Worm (Caenorhabditis elegans) whole organism, L1 larva: Measurements from ENCODE around the gene str-206.

Source experiments
- C04F5.9 ChIP-seq: sonication (generic microtip); optimal IDR thresholded peaks from 2 replicates; lab custom pipeline; 2016; ENCODE audit warnings: missing genetic modification characterization, missing compliant biosample characterization
- F16B12.6 ChIP-seq: fragments of 150-350 bp; optimal IDR thresholded peaks from 2 replicates; lab custom pipeline; 2014; ENCODE audit warnings: missing biosample characterization, missing genetic modification characterization
- aha-1 ChIP-seq: fragments of 150-350 bp; optimal IDR thresholded peaks from 2 replicates; lab custom pipeline; 2014; ENCODE audit warnings: missing biosample characterization, missing genetic modification characterization
- ama-1 ChIP-seq: fragments of 150-350 bp; optimal IDR thresholded peaks from 2 replicates; lab custom pipeline; 2014
- ceh-63 ChIP-seq: fragments of 200-800 bp; sonication (Bioruptor generic); optimal IDR thresholded peaks from 2 replicates; lab custom pipeline; 2018; ENCODE audit warnings: mild to moderate bottlenecking, missing genetic modification characterization, missing compliant biosample characterization
- ceh-8 ChIP-seq: fragments of 200-800 bp; sonication (Bioruptor generic); optimal IDR thresholded peaks from 2 replicates; lab custom pipeline; 2018; ENCODE audit warnings: mild to moderate bottlenecking, missing genetic modification characterization, moderate library complexity, missing compliant biosample characterization
- ceh-82 ChIP-seq, 3 experiments: fragments of 150-350 bp in 1 of 3; sonication (generic microtip) in 2 of 3; optimal IDR thresholded peaks; 2 replicates each; lab custom pipeline; 2014 to 2017; ENCODE audit warnings: missing biosample characterization in 3 of 3, missing genetic modification characterization in 3 of 3
- ceh-88 ChIP-seq: fragments of 200-800 bp; sonication (Bioruptor generic); IDR thresholded peaks from 2 replicates; pipeline ENCODE4 v1.3.6; 2022; ENCODE audit warnings: missing genetic modification characterization, missing compliant biosample characterization
- ceh-90 ChIP-seq: sonication (generic microtip); optimal IDR thresholded peaks from 2 replicates; lab custom pipeline; 2016; ENCODE audit warnings: missing genetic modification characterization, missing compliant biosample characterization
- ces-1 ChIP-seq: fragments of 150-350 bp; optimal IDR thresholded peaks from 2 replicates; lab custom pipeline; 2014; ENCODE audit warnings: missing biosample characterization, missing genetic modification reagents, missing genetic modification characterization
- dsc-1 ChIP-seq: sonication (generic microtip); optimal IDR thresholded peaks from 2 replicates; lab custom pipeline; 2016; ENCODE audit warnings: mild to moderate bottlenecking, missing genetic modification characterization, missing compliant biosample characterization
- egl-13 ChIP-seq: sonication (generic microtip); optimal IDR thresholded peaks from 2 replicates; lab custom pipeline; 2016; ENCODE audit warnings: missing genotype, missing genetic modification reagents, missing genetic modification characterization, missing compliant biosample characterization
- egl-27 ChIP-seq, 2 experiments: fragments of 150-350 bp in 1 of 2; sonication (generic microtip); optimal IDR thresholded peaks; 3 replicates each; lab custom pipeline; 2017 to 2018; ENCODE audit warnings: missing biosample characterization in 2 of 2, missing genetic modification characterization in 2 of 2, missing genetic modification reagents in 2 of 2
- elt-3 ChIP-seq, 6 experiments: fragments of 150-350 bp in 1 of 6; sonication (generic microtip); optimal IDR thresholded peaks; 2 replicates each; lab custom pipeline; 2017 to 2018; ENCODE audit warnings: missing biosample characterization in 6 of 6, missing genetic modification characterization in 6 of 6, inconsistent platforms in 1 of 6
- ets-5 ChIP-seq: fragments of 200-800 bp; sonication (Bioruptor generic); IDR thresholded peaks from 2 replicates; pipeline ENCODE4 v1.3.6; 2022; ENCODE audit warnings: missing genetic modification characterization, missing compliant biosample characterization
- fkh-4 ChIP-seq: sonication (generic microtip); optimal IDR thresholded peaks from 2 replicates; lab custom pipeline; 2016; ENCODE audit warnings: missing compliant biosample characterization, missing genetic modification characterization, borderline replicate concordance
- fkh-8 ChIP-seq: sonication (generic microtip); optimal IDR thresholded peaks from 2 replicates; lab custom pipeline; 2016; ENCODE audit warnings: mild to moderate bottlenecking, missing genetic modification characterization, missing compliant biosample characterization
- grh-1 ChIP-seq: fragments of 200-800 bp; sonication (Bioruptor generic); IDR thresholded peaks from 2 replicates; pipeline ENCODE4 v1.3.6; 2022; ENCODE audit warnings: missing genetic modification reagents, missing genetic modification characterization, missing compliant biosample characterization
- hpl-2 ChIP-seq: fragments of 150-350 bp; optimal IDR thresholded peaks from 2 replicates; lab custom pipeline; 2014; ENCODE audit warnings: missing biosample characterization, missing genetic modification reagents, missing genetic modification characterization
- lin-13 ChIP-seq: fragments of 150-350 bp; optimal IDR thresholded peaks from 2 replicates; lab custom pipeline; 2014; ENCODE audit warnings: missing biosample characterization, missing genetic modification reagents, missing genetic modification characterization
- lin-15B ChIP-seq: fragments of 150-350 bp; sonication (generic microtip); optimal IDR thresholded peaks from 3 replicates; lab custom pipeline; 2014; ENCODE audit warnings: missing biosample characterization, missing genetic modification characterization
- lin-39 ChIP-seq: fragments of 150-350 bp; optimal IDR thresholded peaks from 2 replicates; lab custom pipeline; 2014; ENCODE audit warnings: missing biosample characterization, missing genetic modification reagents, missing genetic modification characterization
- lir-3 ChIP-seq: sonication (generic microtip); optimal IDR thresholded peaks from 2 replicates; lab custom pipeline; 2016; ENCODE audit warnings: mild to moderate bottlenecking, missing genetic modification characterization, moderate library complexity, missing compliant biosample characterization; ENCODE audit not compliant: poor library complexity
- mab-9 ChIP-seq: fragments of 200-800 bp; sonication (Bioruptor generic); IDR thresholded peaks from 2 replicates; pipeline ENCODE4 v1.3.6; 2022; ENCODE audit warnings: missing genetic modification reagents, missing genetic modification characterization, missing compliant biosample characterization
- mdl-1 ChIP-seq, 2 experiments: fragments of 150-350 bp; optimal IDR thresholded peaks; 2 replicates each; lab custom pipeline; 2014 to 2017; ENCODE audit warnings: missing biosample characterization in 2 of 2, missing genetic modification characterization in 2 of 2, inconsistent platforms in 1 of 2
- mef-2 ChIP-seq: fragments of 150-350 bp; optimal IDR thresholded peaks from 2 replicates; lab custom pipeline; 2014; ENCODE audit warnings: missing biosample characterization, missing genetic modification characterization
- mep-1 ChIP-seq: fragments of 150-350 bp; optimal IDR thresholded peaks from 2 replicates; lab custom pipeline; 2014; ENCODE audit warnings: missing biosample characterization, missing genetic modification characterization
- nhr-11 ChIP-seq: fragments of 150-350 bp; optimal IDR thresholded peaks from 2 replicates; lab custom pipeline; 2014; ENCODE audit warnings: missing biosample characterization, missing genetic modification characterization
- nhr-12 ChIP-seq: sonication (generic microtip); optimal IDR thresholded peaks from 2 replicates; lab custom pipeline; 2017; ENCODE audit warnings: missing biosample characterization, missing genetic modification characterization
- nhr-20 ChIP-seq: sonication (generic microtip); optimal IDR thresholded peaks from 2 replicates; lab custom pipeline; 2016; ENCODE audit warnings: mild to moderate bottlenecking, missing genetic modification characterization, missing compliant biosample characterization
- nhr-237 ChIP-seq: fragments of 150-350 bp; optimal IDR thresholded peaks from 2 replicates; lab custom pipeline; 2014; ENCODE audit warnings: missing biosample characterization, missing genetic modification characterization
- nhr-28 ChIP-seq: fragments of 150-350 bp; optimal IDR thresholded peaks from 2 replicates; lab custom pipeline; 2014; ENCODE audit warnings: missing biosample characterization, missing genetic modification characterization
- nhr-71 ChIP-seq: sonication (generic microtip); optimal IDR thresholded peaks from 2 replicates; lab custom pipeline; 2016; ENCODE audit warnings: mild to moderate bottlenecking, missing genetic modification characterization, moderate library complexity, missing compliant biosample characterization
- nhr-77 ChIP-seq: fragments of 150-350 bp; optimal IDR thresholded peaks from 2 replicates; lab custom pipeline; 2014; ENCODE audit warnings: missing biosample characterization, missing genetic modification characterization
- nhr-84 ChIP-seq: sonication (generic microtip); optimal IDR thresholded peaks from 2 replicates; lab custom pipeline; 2017; ENCODE audit warnings: missing biosample characterization, missing genetic modification characterization
- nhr-85 ChIP-seq: sonication (generic microtip); peaks from one replicate; lab custom pipeline; 2016; ENCODE audit warnings: missing genetic modification characterization, inconsistent platforms, missing compliant biosample characterization
- nhr-90 ChIP-seq: sonication (generic microtip); optimal IDR thresholded peaks from 2 replicates; lab custom pipeline; 2016; ENCODE audit warnings: mild to moderate bottlenecking, missing genetic modification characterization, missing compliant biosample characterization; ENCODE audit not compliant: poor library complexity
- pag-3 ChIP-seq: sonication (generic microtip); optimal IDR thresholded peaks from 2 replicates; lab custom pipeline; 2017; ENCODE audit warnings: missing genetic modification characterization, mild to moderate bottlenecking, missing compliant biosample characterization, antibody characterized with exemption, borderline replicate concordance; ENCODE audit not compliant: insufficient read depth
- rnt-1 ChIP-seq: sonication (generic microtip); optimal IDR thresholded peaks from 2 replicates; lab custom pipeline; 2016; ENCODE audit warnings: mild to moderate bottlenecking, missing genetic modification characterization, moderate library complexity, missing compliant biosample characterization
- snu-23 ChIP-seq: sonication (generic microtip); optimal IDR thresholded peaks from 2 replicates; lab custom pipeline; 2016; ENCODE audit warnings: missing genetic modification characterization, missing compliant biosample characterization
- sox-4 ChIP-seq: sonication (generic microtip); optimal IDR thresholded peaks from 2 replicates; lab custom pipeline; 2016; ENCODE audit warnings: missing genetic modification characterization, missing compliant biosample characterization
- sptf-1 ChIP-seq: fragments of 150-350 bp; optimal IDR thresholded peaks from 2 replicates; lab custom pipeline; 2014; ENCODE audit warnings: missing biosample characterization, missing genetic modification characterization
- sup-37 ChIP-seq: fragments of 200-800 bp; sonication (Bioruptor generic); optimal IDR thresholded peaks from 2 replicates; lab custom pipeline; 2018; ENCODE audit warnings: mild to moderate bottlenecking, missing genetic modification characterization, missing compliant biosample characterization
- unc-30 ChIP-seq: sonication (generic microtip); optimal IDR thresholded peaks from 2 replicates; lab custom pipeline; 2017; ENCODE audit warnings: missing biosample characterization, missing genetic modification characterization
- unc-86 ChIP-seq: sonication (generic microtip); optimal IDR thresholded peaks from 2 replicates; lab custom pipeline; 2016; ENCODE audit warnings: missing genetic modification characterization, missing compliant biosample characterization
- unc-98 ChIP-seq: fragments of 200-800 bp; sonication (Bioruptor generic); IDR thresholded peaks from 2 replicates; pipeline ENCODE4 v1.3.6; 2022; ENCODE audit warnings: missing genetic modification characterization, missing compliant biosample characterization
- vab-15 ChIP-seq: sonication (generic microtip); optimal IDR thresholded peaks from 2 replicates; lab custom pipeline; 2017; ENCODE audit warnings: missing genotype, mild to moderate bottlenecking, missing genetic modification characterization, missing compliant biosample characterization
- xbp-1 ChIP-seq: sonication (generic microtip); optimal IDR thresholded peaks from 2 replicates; lab custom pipeline; 2016; ENCODE audit warnings: missing genetic modification characterization, missing compliant biosample characterization
- zag-1 ChIP-seq: fragments of 150-350 bp; optimal IDR thresholded peaks from 2 replicates; lab custom pipeline; 2014; ENCODE audit warnings: missing biosample characterization, missing genetic modification characterization

The str-206 gene

ce11 chrV:6228400-6228895 is 10.5 kb downstream of the str-206 start (continued):
- TF ChIP-seq elt-3 (tag; optimal IDR thresholded peaks at IDR 0.05; lab: Kevin White, UChicago), result peak in 2 of 6 experiments; percentile 11 to 46
- no peak for TF ChIP-seq nhr-84
- TF ChIP-seq zag-1 (tag; lab: Kevin White, UChicago), result peak; percentile 33
- TF ChIP-seq ces-1 (GFP tag; lab: Kevin White, UChicago), result no peak
- no peak for TF ChIP-seq unc-30 (tag; lab: Kevin White, UChicago)
- TF ChIP-seq nhr-20 (tag; lab: Kevin White, UChicago), result peak; percentile 61
- peak; percentile 11 for TF ChIP-seq nhr-90 (tag; lab: Kevin White, UChicago)
- TF ChIP-seq mdl-1 (tag; optimal IDR thresholded peaks at IDR 0.05; lab: Kevin White, UChicago), result no peak
- TF ChIP-seq vab-15 (tag; lab: Kevin White, UChicago), result no peak
- TF ChIP-seq nhr-11 (tag; lab: Kevin White, UChicago), result peak; percentile 20
- peak; percentile 61 for TF ChIP-seq snu-23 (GFP tag; lab: Kevin White, UChicago)
- no peak for TF ChIP-seq fkh-4 (tag; lab: Kevin White, UChicago)
- TF ChIP-seq grh-1 (GFP tag; lab: Robert Waterston, UW), result peak; percentile 52; the same call in 1 of the 2 replicates
- no peak for TF ChIP-seq sox-4 (tag; lab: Kevin White, UChicago)
- TF ChIP-seq ama-1 (lab: Kevin White, UChicago), result peak; percentile 88
- no peak for TF ChIP-seq ceh-8
- TF ChIP-seq fkh-8 (tag; lab: Kevin White, UChicago), result no peak
- no peak for TF ChIP-seq F16B12.6 (tag; lab: Kevin White, UChicago)
- no peak for TF ChIP-seq unc-98 (GFP tag; lab: Robert Waterston, UW)
- no peak for TF ChIP-seq sptf-1 (tag; lab: Kevin White, UChicago)
- TF ChIP-seq lir-3, result no peak
- no peak for TF ChIP-seq nhr-12 (tag; lab: Kevin White, UChicago)
- TF ChIP-seq lin-13, result no peak
- peak; percentile 78 for TF ChIP-seq nhr-71 (tag; lab: Kevin White, UChicago)
- no peak for TF ChIP-seq nhr-237 (tag; lab: Kevin White, UChicago)
- TF ChIP-seq nhr-28 (tag; lab: Kevin White, UChicago), result no peak
- TF ChIP-seq rnt-1 (tag; lab: Kevin White, UChicago), result peak; percentile 36
- TF ChIP-seq ceh-63 (GFP tag; lab: Kevin White, UChicago), result no peak
- TF ChIP-seq xbp-1 (tag; lab: Kevin White, UChicago), result peak; percentile 19
- TF ChIP-seq mab-9 (GFP tag; lab: Robert Waterston, UW), result peak; percentile 46; the same call in 1 of the 2 replicates
- peak; percentile 66 for TF ChIP-seq pag-3 (tag; lab: Kevin White, UChicago)

ce11 chrV:6228920-6229456 is 11.1 kb downstream of the str-206 start:
- peak; percentile 5 for TF ChIP-seq lin-15B (tag; lab: Kevin White, UChicago)
- no peak for TF ChIP-seq nhr-77
- TF ChIP-seq ceh-90 (tag; lab: Kevin White, UChicago), result no peak
- peak; percentile 44 for TF ChIP-seq ama-1 (lab: Kevin White, UChicago)
- TF ChIP-seq xbp-1 (tag; lab: Kevin White, UChicago), result no peak
- no peak for TF ChIP-seq ces-1 (GFP tag; lab: Kevin White, UChicago)
- no peak for TF ChIP-seq fkh-4 (tag; lab: Kevin White, UChicago)
- TF ChIP-seq grh-1 (GFP tag; lab: Robert Waterston, UW), result no peak; the same call in 1 of the 2 replicates
- TF ChIP-seq C04F5.9, result no peak
- TF ChIP-seq fkh-8 (tag; lab: Kevin White, UChicago), result peak; percentile 91
- peak; percentile 70 for TF ChIP-seq dsc-1 (tag; lab: Kevin White, UChicago)
- no peak for TF ChIP-seq lin-39 (tag; lab: Kevin White, UChicago)
- TF ChIP-seq egl-27 (tag; optimal IDR thresholded peaks at IDR 0.05; lab: Kevin White, UChicago), result no peak
- no peak for TF ChIP-seq snu-23 (GFP tag; lab: Kevin White, UChicago)
- no peak for TF ChIP-seq ceh-8
- peak; percentile 54 for TF ChIP-seq mef-2 (tag; lab: Kevin White, UChicago)
- no peak for TF ChIP-seq sup-37 (GFP tag; lab: Kevin White, UChicago)
- no peak for TF ChIP-seq mab-9 (GFP tag; lab: Robert Waterston, UW)
- TF ChIP-seq nhr-71 (tag; lab: Kevin White, UChicago), result no peak
- peak in 1 of 3 experiments; percentile 4 for TF ChIP-seq ceh-82 (tag; optimal IDR thresholded peaks at IDR 0.05; lab: Kevin White, UChicago)
- no peak for TF ChIP-seq hpl-2 (GFP tag; lab: Kevin White, UChicago)
- peak; percentile 80 for TF ChIP-seq nhr-85
- TF ChIP-seq ets-5 (GFP tag; lab: Robert Waterston, UW), result no peak
- no peak for TF ChIP-seq ceh-88 (GFP tag; lab: Robert Waterston, UW)
- no peak for TF ChIP-seq aha-1 (tag; lab: Kevin White, UChicago)
- no peak for TF ChIP-seq vab-15 (tag; lab: Kevin White, UChicago)
- TF ChIP-seq egl-13 (tag; lab: Kevin White, UChicago), result peak; percentile 12
- TF ChIP-seq unc-86 (tag; lab: Kevin White, UChicago), result no peak
- TF ChIP-seq nhr-20 (tag; lab: Kevin White, UChicago), result no peak
- peak; percentile 46 for TF ChIP-seq mep-1 (tag; lab: Kevin White, UChicago)
